Worm (Caenorhabditis elegans): ENCODE measurements around the gene ZC190.10.
A peak's percentile ranks its signal among the peaks of the same experiment; 100 is the strongest.

ZC190.10 gene

ce11 chrV:8658577-8659362 is 37.3 kb downstream of the ZC190.10 start:
- no peak for TF ChIP-seq mbf-1 (tag; optimal IDR thresholded peaks at IDR 0.05)
- TF ChIP-seq unc-39 (tag; optimal IDR thresholded peaks at IDR 0.05): no peak
- peak in 1 of 2 experiments; percentile 48 for TF ChIP-seq lsy-2 (tag; optimal IDR thresholded peaks at IDR 0.05)
- no peak for TF ChIP-seq crh-2 (tag; optimal IDR thresholded peaks at IDR 0.05)
- peak; percentile 68 for TF ChIP-seq nhr-129 (tag; optimal IDR thresholded peaks at IDR 0.05)
- TF ChIP-seq ceh-16 (tag; optimal IDR thresholded peaks at IDR 0.05): no peak
- TF ChIP-seq ztf-4 (tag; optimal IDR thresholded peaks at IDR 0.05): no peak
- no peak for TF ChIP-seq aly-2 (tag; optimal IDR thresholded peaks at IDR 0.05)
- no peak for TF ChIP-seq ceh-82 (tag; optimal IDR thresholded peaks at IDR 0.05)
- TF ChIP-seq Y55F3AM.14 (GFP tag; optimal IDR thresholded peaks at IDR 0.05): no peak
- peak; percentile 50 for TF ChIP-seq nhr-6 (tag; optimal IDR thresholded peaks at IDR 0.05)
- no peak for TF ChIP-seq snpc-4 (tag; optimal IDR thresholded peaks at IDR 0.05)
- no peak for TF ChIP-seq fos-1 (tag; optimal IDR thresholded peaks at IDR 0.05)
- no peak for TF ChIP-seq lin-11 (tag; optimal IDR thresholded peaks at IDR 0.05)
- no peak for TF ChIP-seq mab-5 (tag; optimal IDR thresholded peaks at IDR 0.05)
- peak; percentile 70 for TF ChIP-seq sem-4 (tag; optimal IDR thresholded peaks at IDR 0.05)
- no peak for TF ChIP-seq ztf-11 (tag; optimal IDR thresholded peaks at IDR 0.05)
- no peak for TF ChIP-seq ZK546.5 (tag; optimal IDR thresholded peaks at IDR 0.05)
- TF ChIP-seq elt-1 (tag; optimal IDR thresholded peaks at IDR 0.05): no peak
- peak; percentile 23 for TF ChIP-seq nhr-25 (tag; optimal IDR thresholded peaks at IDR 0.05)
- no peak for TF ChIP-seq nhr-11 (tag; optimal IDR thresholded peaks at IDR 0.05)
- TF ChIP-seq C34F6.9 (tag; optimal IDR thresholded peaks at IDR 0.05): peak; percentile 54
- TF ChIP-seq lin-39 (tag; optimal IDR thresholded peaks at IDR 0.05): no peak
- TF ChIP-seq blmp-1 (tag; optimal IDR thresholded peaks at IDR 0.05; ENCODE audit: insufficient read depth): peak; percentile 21
- no peak for TF ChIP-seq ama-1 (optimal IDR thresholded peaks at IDR 0.05)
- TF ChIP-seq unc-62 (GFP tag; optimal IDR thresholded peaks at IDR 0.05): no peak
- no peak for TF ChIP-seq nhr-237 (tag; optimal IDR thresholded peaks at IDR 0.05)
- no peak for TF ChIP-seq sma-3 (GFP tag; optimal IDR thresholded peaks at IDR 0.05)
- TF ChIP-seq R02D3.7 (tag; optimal IDR thresholded peaks at IDR 0.05): no peak
- no peak for TF ChIP-seq gmeb-1 (tag; optimal IDR thresholded peaks at IDR 0.05)
- peak; percentile 93 for TF ChIP-seq sma-9 (GFP tag; optimal IDR thresholded peaks at IDR 0.05)
- no peak for TF ChIP-seq sma-9 (tag; optimal IDR thresholded peaks at IDR 0.05)
- no peak for TF ChIP-seq mdl-1 (tag; optimal IDR thresholded peaks at IDR 0.05)
- no peak for TF ChIP-seq egl-27 (tag; optimal IDR thresholded peaks at IDR 0.05)
- TF ChIP-seq nhr-10 (tag; optimal IDR thresholded peaks at IDR 0.05): no peak
- no peak for TF ChIP-seq unc-55 (GFP tag; optimal IDR thresholded peaks at IDR 0.05)
- no peak for TF ChIP-seq nhr-21 (tag; optimal IDR thresholded peaks at IDR 0.05)
- no peak for TF ChIP-seq lin-13 (GFP tag; optimal IDR thresholded peaks at IDR 0.05)
- no peak for TF ChIP-seq alr-1 (tag; optimal IDR thresholded peaks at IDR 0.05)
- TF ChIP-seq F13H6.1 (tag; optimal IDR thresholded peaks at IDR 0.05): peak; percentile 81
- TF ChIP-seq elt-3 (tag; optimal IDR thresholded peaks at IDR 0.05): no peak
- no peak for TF ChIP-seq dmd-4 (tag; optimal IDR thresholded peaks at IDR 0.05)
- no peak for TF ChIP-seq nhr-12 (tag; optimal IDR thresholded peaks at IDR 0.05)
- no peak for TF ChIP-seq peb-1 (tag; optimal IDR thresholded peaks at IDR 0.05)
- TF ChIP-seq ztf-1 (GFP tag; conservative IDR thresholded peaks at IDR 0.05): no peak
- no peak for TF ChIP-seq nhr-77 (tag; optimal IDR thresholded peaks at IDR 0.05)
- no peak for TF ChIP-seq nhr-23 (tag; optimal IDR thresholded peaks at IDR 0.05)
- TF ChIP-seq skn-1 (tag; optimal IDR thresholded peaks at IDR 0.05): no peak
- TF ChIP-seq zag-1 (tag; optimal IDR thresholded peaks at IDR 0.05): no peak
